Fruit fly (Drosophila melanogaster): ENCODE measurements around the gene CG12538.

dm6 chr3R:13553875-13554399 lies 30.6 kb upstream of the CG12538 start:
- TF ChIP-seq CG8478 (optimal IDR thresholded peaks at IDR 0.05), result no peak
- no peak for TF ChIP-seq pan (optimal IDR thresholded peaks at IDR 0.05)

All from whole organism.